Fruit fly (Drosophila melanogaster) whole organism, embryonic: Measurements from ENCODE around the gene CG32708.
A peak's percentile ranks its signal among the peaks of the same experiment; 100 is the strongest.

Experiments used
- Aef1 ChIP-seq: fragments of 200-800 bp; sonication (Bioruptor generic); IDR thresholded peaks from 3 replicates; pipeline ENCODE4 v1.3.6; 2022; ENCODE audit warnings: missing biosample characterization, missing genetic modification characterization
- B-H1 ChIP-seq: fragments of 200-800 bp; sonication (Bioruptor generic); IDR thresholded peaks from 3 replicates; pipeline ENCODE4 v1.3.6; 2022; ENCODE audit warnings: missing biosample characterization, missing genetic modification characterization
- Bteb2 ChIP-seq: fragments of 200-800 bp; sonication (Bioruptor generic); optimal IDR thresholded peaks from 2 replicates; lab custom pipeline; 2016; ENCODE audit warnings: missing biosample characterization, missing genetic modification characterization
- CG10959 ChIP-seq: fragments of 200-800 bp; sonication (Bioruptor generic); IDR thresholded peaks from 2 replicates; pipeline ENCODE4 v1.3.6; 2022; ENCODE audit warnings: missing biosample characterization, missing genetic modification characterization
- CG11723 ChIP-seq: fragments of 200-800 bp; sonication (Bioruptor generic); optimal IDR thresholded peaks from 2 replicates; lab custom pipeline; 2017; ENCODE audit warnings: missing biosample characterization, mild to moderate bottlenecking, missing genetic modification characterization
- CG13775 ChIP-seq: fragments of 200-800 bp; sonication (Bioruptor generic); optimal IDR thresholded peaks from 3 replicates; lab custom pipeline; 2017; ENCODE audit warnings: missing biosample characterization, mild to moderate bottlenecking, missing genetic modification characterization
- CG13894 ChIP-seq: fragments of 200-800 bp; sonication (Bioruptor generic); optimal IDR thresholded peaks from 3 replicates; lab custom pipeline; 2018; ENCODE audit warnings: missing biosample characterization, mild to moderate bottlenecking, missing genetic modification characterization, moderate library complexity
- CG14667 ChIP-seq: fragments of 200-800 bp; sonication (Bioruptor generic); IDR thresholded peaks from 2 replicates; pipeline ENCODE4 v1.3.6; 2022; ENCODE audit warnings: missing biosample characterization, missing genetic modification characterization
- CG14965 ChIP-seq: fragments of 200-800 bp; sonication (Bioruptor generic); optimal IDR thresholded peaks from 2 replicates; lab custom pipeline; 2016; ENCODE audit warnings: missing biosample characterization, missing genetic modification characterization, borderline replicate concordance
- CG15601 ChIP-seq: fragments of 200-800 bp; sonication (Bioruptor generic); optimal IDR thresholded peaks from 3 replicates; lab custom pipeline; 2019; ENCODE audit warnings: missing biosample characterization, mild to moderate bottlenecking, missing genetic modification characterization, moderate library complexity
- CG1602 ChIP-seq: fragments of 200-800 bp; sonication (Bioruptor generic); optimal IDR thresholded peaks from 3 replicates; lab custom pipeline; 2016; ENCODE audit warnings: missing biosample characterization, missing genetic modification characterization
- CG17385 ChIP-seq: fragments of 200-800 bp; sonication (Bioruptor generic); optimal IDR thresholded peaks from 3 replicates; lab custom pipeline; 2018; ENCODE audit warnings: missing biosample characterization, mild to moderate bottlenecking, missing genetic modification characterization
- CG17568 ChIP-seq: fragments of 200-800 bp; sonication (Bioruptor generic); optimal IDR thresholded peaks from 2 replicates; lab custom pipeline; 2018; ENCODE audit warnings: missing biosample characterization, mild to moderate bottlenecking, missing genetic modification characterization, moderate library complexity
- CG17612 ChIP-seq: fragments of 200-800 bp; sonication (Bioruptor generic); IDR thresholded peaks from 2 replicates; pipeline ENCODE4 v1.3.6; 2022; ENCODE audit warnings: missing biosample characterization, missing genetic modification characterization
- CG18619 ChIP-seq: fragments of 200-800 bp; sonication (Bioruptor generic); optimal IDR thresholded peaks from 3 replicates; lab custom pipeline; 2017; ENCODE audit warnings: missing biosample characterization, mild to moderate bottlenecking, missing genetic modification characterization
- CG2129 ChIP-seq: fragments of 200-800 bp; sonication (Bioruptor generic); IDR thresholded peaks from 2 replicates; pipeline ENCODE4 v1.3.6; 2022; ENCODE audit warnings: missing biosample characterization, missing genetic modification characterization; ENCODE audit not compliant: partially characterized antibody
- CG30403 ChIP-seq: fragments of 200-800 bp; sonication (Bioruptor generic); optimal IDR thresholded peaks from 3 replicates; lab custom pipeline; 2016; ENCODE audit warnings: missing biosample characterization, missing genetic modification characterization
- CG34376 ChIP-seq: fragments of 200-800 bp; sonication (Bioruptor generic); optimal IDR thresholded peaks from 2 replicates; lab custom pipeline; 2018; ENCODE audit warnings: missing biosample characterization, mild to moderate bottlenecking, missing genetic modification characterization
- CG3838 ChIP-seq: fragments of 200-800 bp; sonication (Bioruptor generic); optimal IDR thresholded peaks from 3 replicates; lab custom pipeline; 2016; ENCODE audit warnings: missing biosample characterization, missing genetic modification characterization
- CG4820 ChIP-seq: fragments of 200-800 bp; sonication (Bioruptor generic); optimal IDR thresholded peaks from 3 replicates; lab custom pipeline; 2016; ENCODE audit warnings: missing biosample characterization, missing genetic modification characterization
- CG8359 ChIP-seq: fragments of 200-800 bp; sonication (Bioruptor generic); optimal IDR thresholded peaks from 2 replicates; lab custom pipeline; 2017; ENCODE audit warnings: missing biosample characterization, mild to moderate bottlenecking, missing genetic modification characterization, borderline replicate concordance
- CG8388 ChIP-seq: fragments of 200-800 bp; sonication (Bioruptor generic); optimal IDR thresholded peaks from 2 replicates; lab custom pipeline; 2019; ENCODE audit warnings: missing biosample characterization, mild to moderate bottlenecking, missing genetic modification characterization, moderate library complexity
- CG8478 ChIP-seq: fragments of >200 bp; optimal IDR thresholded peaks from 2 replicates; lab custom pipeline; 2018
- CG9876 ChIP-seq: fragments of 200-800 bp; sonication (Bioruptor generic); optimal IDR thresholded peaks from 2 replicates; lab custom pipeline; 2016; ENCODE audit warnings: missing biosample characterization, missing genetic modification characterization
- Gug ChIP-seq: fragments of 200-800 bp; sonication (Bioruptor generic); IDR thresholded peaks from 4 replicates; pipeline ENCODE4 v1.3.6; 2022; ENCODE audit warnings: missing biosample characterization, missing genetic modification characterization
- Hr51 ChIP-seq, 2 experiments: fragments of 200-800 bp; sonication (Bioruptor generic); optimal IDR thresholded peaks; 2 replicates in 1 of 2; 3 replicates in 1 of 2; lab custom pipeline; 2016 to 2018; ENCODE audit warnings: missing biosample characterization in 2 of 2, missing genetic modification characterization in 2 of 2, mild to moderate bottlenecking in 1 of 2, moderate library complexity in 1 of 2
- Lim3 ChIP-seq: fragments of 200-800 bp; sonication (Bioruptor generic); IDR thresholded peaks from 2 replicates; pipeline ENCODE4 v1.3.6; 2022; ENCODE audit warnings: missing biosample characterization, missing genetic modification characterization
- MBD-R2 ChIP-seq: fragments of 200-800 bp; sonication (Bioruptor generic); IDR thresholded peaks from 2 replicates; pipeline ENCODE4 v1.3.6; 2022; ENCODE audit warnings: missing biosample characterization, missing genetic modification characterization
- Mad ChIP-seq: fragments of 200-800 bp; sonication (Bioruptor generic); optimal IDR thresholded peaks from 2 replicates; lab custom pipeline; 2016; ENCODE audit warnings: missing biosample characterization, missing genetic modification characterization
- Meics ChIP-seq: fragments of 200-800 bp; sonication (Bioruptor generic); optimal IDR thresholded peaks from 2 replicates; lab custom pipeline; 2017; ENCODE audit warnings: missing biosample characterization, mild to moderate bottlenecking, missing genetic modification characterization
- Opbp ChIP-seq: fragments of 200-800 bp; sonication (Bioruptor generic); IDR thresholded peaks from 3 replicates; pipeline ENCODE4 v1.3.6; 2022; ENCODE audit warnings: missing biosample characterization, missing genetic modification characterization; ENCODE audit not compliant: partially characterized antibody
- Sox100B ChIP-seq: fragments of 200-800 bp; sonication (Bioruptor generic); optimal IDR thresholded peaks from 3 replicates; lab custom pipeline; 2018; ENCODE audit warnings: missing biosample characterization, mild to moderate bottlenecking, missing genetic modification characterization
- Spps ChIP-seq: fragments of 200-800 bp; sonication (Bioruptor generic); optimal IDR thresholded peaks from 2 replicates; lab custom pipeline; 2018; ENCODE audit warnings: missing biosample characterization, mild to moderate bottlenecking, missing genetic modification characterization
- Xbp1 ChIP-seq: fragments of 200-800 bp; sonication (Bioruptor generic); optimal IDR thresholded peaks from 3 replicates; lab custom pipeline; 2016; ENCODE audit warnings: missing biosample characterization, mild to moderate bottlenecking, missing genetic modification characterization
- crol ChIP-seq: fragments of 200-800 bp; sonication (Bioruptor generic); IDR thresholded peaks from 2 replicates; pipeline ENCODE4 v1.3.6; 2022; ENCODE audit warnings: missing biosample characterization, missing genetic modification characterization
- dmrt11E ChIP-seq: fragments of 200-800 bp; sonication (Bioruptor generic); optimal IDR thresholded peaks from 3 replicates; lab custom pipeline; 2018; ENCODE audit warnings: missing biosample characterization, mild to moderate bottlenecking, missing genetic modification characterization, moderate library complexity
- ems ChIP-seq: fragments of 200-800 bp; sonication (Bioruptor generic); optimal IDR thresholded peaks from 3 replicates; lab custom pipeline; 2016; ENCODE audit warnings: missing biosample characterization, missing genetic modification characterization
- fd64A ChIP-seq: fragments of 200-800 bp; sonication (Bioruptor generic); optimal IDR thresholded peaks from 3 replicates; lab custom pipeline; 2018; ENCODE audit warnings: missing biosample characterization, mild to moderate bottlenecking, missing genetic modification characterization
- gfzf ChIP-seq: fragments of 200-800 bp; sonication (Bioruptor generic); optimal IDR thresholded peaks from 2 replicates; lab custom pipeline; 2016; ENCODE audit warnings: missing biosample characterization, mild to moderate bottlenecking, missing genetic modification characterization, moderate library complexity
- gsb-n ChIP-seq: fragments of 200-800 bp; sonication (Bioruptor generic); optimal IDR thresholded peaks from 3 replicates; lab custom pipeline; 2018; ENCODE audit warnings: missing biosample characterization, mild to moderate bottlenecking, missing genetic modification characterization
- mam ChIP-seq: fragments of 200-800 bp; sonication (Bioruptor generic); optimal IDR thresholded peaks from 3 replicates; lab custom pipeline; 2016; ENCODE audit warnings: missing biosample characterization, missing genetic modification characterization
- odd ChIP-seq: fragments of 200-800 bp; sonication (Bioruptor generic); optimal IDR thresholded peaks from 2 replicates; lab custom pipeline; 2017; ENCODE audit warnings: missing biosample characterization, mild to moderate bottlenecking, missing genetic modification characterization
- otp ChIP-seq: fragments of 200-800 bp; sonication (Bioruptor generic); IDR thresholded peaks from 3 replicates; pipeline ENCODE4, ENCODE4 v1.3.6; 2022; ENCODE audit warnings: missing biosample characterization, missing genetic modification characterization
- rib ChIP-seq: fragments of 200-800 bp; sonication (Bioruptor generic); IDR thresholded peaks from 2 replicates; pipeline ENCODE4 v1.3.6; 2022; ENCODE audit warnings: missing biosample characterization, missing genetic modification characterization
- row ChIP-seq: fragments of 200-800 bp; sonication (Bioruptor generic); IDR thresholded peaks from 3 replicates; pipeline ENCODE4 v1.3.6; 2022; ENCODE audit warnings: missing biosample characterization, missing genetic modification characterization
- sd ChIP-seq: fragments of 200-800 bp; sonication (Bioruptor generic); optimal IDR thresholded peaks from 3 replicates; lab custom pipeline; 2018; ENCODE audit warnings: missing biosample characterization, mild to moderate bottlenecking, missing genetic modification characterization, moderate library complexity
- tll ChIP-seq, 2 experiments: fragments of 200-800 bp in 1 of 2; fragments of >200 bp in 1 of 2; sonication (Bioruptor generic) in 1 of 2; optimal IDR thresholded peaks; 2 replicates each; lab custom pipeline; 2017 to 2019; ENCODE audit warnings: missing biosample characterization in 2 of 2, missing genetic modification characterization in 2 of 2, mild to moderate bottlenecking in 1 of 2, moderate library complexity in 1 of 2
- trem ChIP-seq: fragments of 200-800 bp; optimal IDR thresholded peaks from 3 replicates; lab custom pipeline; 2019; ENCODE audit warnings: missing biosample characterization, mild to moderate bottlenecking, missing genetic modification characterization, moderate library complexity
- twi ChIP-seq: fragments of 200-800 bp; optimal IDR thresholded peaks from 2 replicates; lab custom pipeline; 2019; ENCODE audit warnings: missing biosample characterization, mild to moderate bottlenecking, missing genetic modification characterization, moderate library complexity
- unpg ChIP-seq: fragments of 200-800 bp; sonication (Bioruptor generic); optimal IDR thresholded peaks from 3 replicates; lab custom pipeline; 2018; ENCODE audit warnings: missing biosample characterization, mild to moderate bottlenecking, missing genetic modification characterization, moderate library complexity
- zfh2 ChIP-seq: fragments of 200-800 bp; sonication (Bioruptor generic); optimal IDR thresholded peaks from 2 replicates; lab custom pipeline; 2016; ENCODE audit warnings: missing biosample characterization, missing genetic modification characterization

Gene CG32708

dm6 chrX:9060078-9060477 lies 25.7 kb upstream of the CG32708 start (continued):
- TF ChIP-seq CG11723 (GFP tag; lab: Kevin White, UChicago) (peak; percentile 42), otp (GFP tag; lab: Robert Waterston, UW) (peak; percentile 57; the same call in 1 of the 3 replicates), CG3838 (GFP tag; lab: Kevin White, UChicago) (no peak), gfzf (GFP tag; lab: Kevin White, UChicago) (no peak), Bteb2 (peak; percentile 3), Xbp1 (GFP tag; lab: Kevin White, UChicago) (peak; percentile 71), mam (GFP tag; lab: Kevin White, UChicago) (peak; percentile 41), Opbp (GFP tag; lab: Robert Waterston, UW) (no peak), Mad (GFP tag; lab: Kevin White, UChicago) (peak; percentile 6), odd (GFP tag; lab: Kevin White, UChicago) (peak; percentile 69), Sox100B (GFP tag; lab: Kevin White, UChicago) (peak; percentile 70), CG17568 (GFP tag; lab: Kevin White, UChicago) (no peak), CG34376 (GFP tag; lab: Kevin White, UChicago) (no peak), rib (GFP tag; lab: Robert Waterston, UW) (no peak), CG14965 (GFP tag; lab: Kevin White, UChicago) (no peak), CG2129 (GFP tag; lab: Robert Waterston, UW) (no peak), Lim3 (GFP tag; lab: Robert Waterston, UW) (no peak), zfh2 (GFP tag; lab: Kevin White, UChicago) (peak; percentile 27), sd (tag; lab: Kevin White, UChicago) (peak; percentile 62), Gug (GFP tag; lab: Robert Waterston, UW) (no peak), Meics (GFP tag; lab: Kevin White, UChicago) (peak; percentile 78), tll (GFP tag; optimal IDR thresholded peaks at IDR 0.05; lab: Kevin White, UChicago) (no peak), CG4820 (GFP tag; lab: Kevin White, UChicago) (peak; percentile 53), CG10959 (peak; percentile 50; the same call in 1 of the 2 replicates), CG13775 (no peak), CG8388 (GFP tag; lab: Kevin White, UChicago) (peak; percentile 75), unpg (GFP tag; lab: Kevin White, UChicago) (peak; percentile 89), MBD-R2 (peak; percentile 25; the same call in 1 of the 2 replicates), CG14667 (GFP tag; lab: Robert Waterston, UW) (peak; percentile 59), Spps (tag; lab: Kevin White, UChicago) (peak; percentile 11), CG18619 (peak; percentile 66), CG8359 (GFP tag; lab: Kevin White, UChicago) (no peak), CG17385 (peak; percentile 80), gsb-n (tag; lab: Kevin White, UChicago) (peak; percentile 55), CG8478 (no peak), crol (no peak), CG30403 (GFP tag; lab: Kevin White, UChicago) (peak; percentile 75), fd64A (GFP tag; lab: Kevin White, UChicago) (peak; percentile 38), row (GFP tag; lab: Robert Waterston, UW) (peak; percentile 85), trem (tag; lab: Kevin White, UChicago) (peak; percentile 48), ems (GFP tag; lab: Kevin White, UChicago) (peak; percentile 61), CG13894 (tag; lab: Kevin White, UChicago) (no peak), twi (no peak), Hr51 (GFP tag; optimal IDR thresholded peaks at IDR 0.05; lab: Kevin White, UChicago) (peak; percentile 11 to 89), CG9876 (GFP tag; lab: Kevin White, UChicago) (no peak), CG1602 (GFP tag; lab: Kevin White, UChicago) (peak; percentile 38), CG15601 (peak; percentile 68), dmrt11E (tag; lab: Kevin White, UChicago) (peak; percentile 43), Aef1 (GFP tag; lab: Robert Waterston, UW) (peak; percentile 69), B-H1 (GFP tag; lab: Robert Waterston, UW) (peak; percentile 58), CG17612 (GFP tag; lab: Robert Waterston, UW) (no peak)
